Fruit fly (Drosophila melanogaster) whole organism: ENCODE results near the gene CG10467.

Source experiments
- CG8478 ChIP-seq: fragments of >200 bp; optimal IDR thresholded peaks from 2 replicates; lab custom pipeline; 2018; ENCODE audit warnings: inconsistent platforms
- Dll ChIP-seq: fragments of >200 bp; optimal IDR thresholded peaks from 2 replicates; lab custom pipeline; 2017
- EcR ChIP-seq, 2 experiments: fragments of >200 bp; optimal IDR thresholded peaks; 2 replicates each; lab custom pipeline; 2017; ENCODE audit warnings: missing biosample characterization in 2 of 2, missing genetic modification characterization in 2 of 2, missing genetic modification reagents in 2 of 2
- pan ChIP-seq: fragments of >200 bp; optimal IDR thresholded peaks from 2 replicates; lab custom pipeline; 2017
- psq ChIP-seq: fragments of >200 bp; optimal IDR thresholded peaks from 2 replicates; lab custom pipeline; 2017
- usp ChIP-seq: fragments of >200 bp; optimal IDR thresholded peaks from 2 replicates; lab custom pipeline; 2017; ENCODE audit warnings: missing biosample characterization, missing genetic modification characterization, mixed read lengths

Gene CG10467

dm6 chr3L:6132009-6132408, 37.5 kb upstream of the CG10467 start, which contains the start of gene Cpr65Au:
Gene Cpr65Au (minus strand): TSS chr3L:6132109.
- TF ChIP-seq pan (lab: Kevin White, UChicago) (no peak), CG8478 (lab: Kevin White, UChicago) (no peak), EcR (GFP tag; optimal IDR thresholded peaks at IDR 0.05; lab: Kevin White, UChicago) (no peak), psq (lab: Kevin White, UChicago) (no peak)

dm6 chr3L:6130944-6131343, 36.4 kb upstream of the CG10467 start, which contains the start of gene Lcp65Ag3:
Gene Lcp65Ag3 (minus strand): TSS chr3L:6130989.
- TF ChIP-seq psq (lab: Kevin White, UChicago): no peak
- TF ChIP-seq Dll: no peak
- no peak for TF ChIP-seq usp
- TF ChIP-seq pan (lab: Kevin White, UChicago): no peak
- TF ChIP-seq CG8478 (lab: Kevin White, UChicago): no peak
- no peak for TF ChIP-seq EcR (GFP tag; optimal IDR thresholded peaks at IDR 0.05; lab: Kevin White, UChicago)

- TF ChIP-seq pan (lab: Kevin White, UChicago) (no peak), psq (lab: Kevin White, UChicago) (no peak), EcR (GFP tag; optimal IDR thresholded peaks at IDR 0.05; lab: Kevin White, UChicago) (no peak), CG8478 (lab: Kevin White, UChicago) (no peak), usp (no peak), Dll (no peak)
Measured at dm6 chr3L:6129591-6129990, 35.0 kb upstream of the CG10467 start.

DNA sequence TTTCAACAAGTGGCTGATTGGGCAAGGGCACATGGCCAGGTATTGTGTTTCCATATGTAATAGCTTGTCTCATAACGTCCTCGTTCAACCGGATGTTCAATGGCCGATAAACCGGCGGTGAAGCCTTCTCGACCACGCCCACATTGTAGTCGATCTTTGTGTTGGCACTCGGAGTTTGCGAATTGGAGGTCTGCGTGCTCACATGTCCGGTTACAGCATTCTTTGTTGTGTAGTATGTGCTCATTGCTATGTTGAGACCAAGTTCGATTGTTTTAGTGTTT, 30.8 kb upstream of the CG10467 start:
- TF ChIP-seq CG8478 (lab: Kevin White, UChicago) (no peak), pan (lab: Kevin White, UChicago) (no peak), psq (lab: Kevin White, UChicago) (no peak), EcR (GFP tag; optimal IDR thresholded peaks at IDR 0.05; lab: Kevin White, UChicago) (no peak), Dll (no peak), usp (no peak)

- no peak for TF ChIP-seq Dll
- TF ChIP-seq usp: no peak
- no peak for TF ChIP-seq EcR (GFP tag; optimal IDR thresholded peaks at IDR 0.05; lab: Kevin White, UChicago)
- no peak for TF ChIP-seq psq (lab: Kevin White, UChicago)
- TF ChIP-seq CG8478 (lab: Kevin White, UChicago): no peak
- TF ChIP-seq pan (lab: Kevin White, UChicago): no peak
Measured at dm6 chr3L:6124616-6125408, 30.3 kb upstream of the CG10467 start.

dm6 chr3L:6116881-6117280, 22.3 kb upstream of the CG10467 start:
- TF ChIP-seq pan (lab: Kevin White, UChicago): no peak
- no peak for TF ChIP-seq Dll
- no peak for TF ChIP-seq EcR (GFP tag; optimal IDR thresholded peaks at IDR 0.05; lab: Kevin White, UChicago)

DNA sequence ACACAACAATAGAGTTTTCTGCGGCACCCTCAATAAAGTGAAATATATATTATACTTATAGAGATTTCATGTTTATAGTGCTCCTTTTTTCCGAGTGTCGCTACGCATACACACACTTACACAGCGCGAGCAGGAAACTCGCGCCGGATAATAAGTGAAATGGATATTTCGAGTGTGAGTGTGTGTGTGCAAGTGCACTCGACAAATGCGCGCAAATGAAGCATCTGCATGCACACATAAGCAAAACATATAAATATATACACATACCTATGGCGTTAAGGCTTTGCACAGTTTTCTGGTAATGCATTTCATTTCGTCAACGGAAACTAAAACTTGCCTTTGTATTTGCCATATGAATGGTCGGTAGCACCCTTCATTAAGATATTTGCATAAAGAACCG, 21.0 kb upstream of the CG10467 start:
- TF ChIP-seq Dll: no peak
- no peak for TF ChIP-seq CG8478 (lab: Kevin White, UChicago)
- TF ChIP-seq EcR (GFP tag; optimal IDR thresholded peaks at IDR 0.05; lab: Kevin White, UChicago): no peak
- TF ChIP-seq usp: no peak
- no peak for TF ChIP-seq pan (lab: Kevin White, UChicago)
- no peak for TF ChIP-seq psq (lab: Kevin White, UChicago)

dm6 chr3L:6111458-6111857, 16.9 kb upstream of the CG10467 start:
- TF ChIP-seq Dll (no peak), EcR (GFP tag; optimal IDR thresholded peaks at IDR 0.05; lab: Kevin White, UChicago) (no peak), pan (lab: Kevin White, UChicago) (no peak), CG8478 (lab: Kevin White, UChicago) (no peak), usp (no peak), psq (lab: Kevin White, UChicago) (no peak)

dm6 chr3L:6110673-6111449, 16.3 kb upstream of the CG10467 start:
- no peak for TF ChIP-seq psq (lab: Kevin White, UChicago)
- TF ChIP-seq CG8478 (lab: Kevin White, UChicago): no peak
- no peak for TF ChIP-seq Dll
- TF ChIP-seq pan (lab: Kevin White, UChicago): no peak
- TF ChIP-seq usp: no peak
- TF ChIP-seq EcR (GFP tag; optimal IDR thresholded peaks at IDR 0.05; lab: Kevin White, UChicago): no peak

dm6 chr3L:6108264-6109060, 13.9 kb upstream of the CG10467 start:
- TF ChIP-seq Dll: no peak
- TF ChIP-seq pan (lab: Kevin White, UChicago): no peak
- TF ChIP-seq usp: no peak
- no peak for TF ChIP-seq CG8478 (lab: Kevin White, UChicago)
- no peak for TF ChIP-seq EcR (GFP tag; optimal IDR thresholded peaks at IDR 0.05; lab: Kevin White, UChicago)
- no peak for TF ChIP-seq psq (lab: Kevin White, UChicago)

- TF ChIP-seq EcR (GFP tag; optimal IDR thresholded peaks at IDR 0.05; lab: Kevin White, UChicago): no peak
- TF ChIP-seq usp: no peak
- no peak for TF ChIP-seq CG8478 (lab: Kevin White, UChicago)
- TF ChIP-seq Dll: no peak
- no peak for TF ChIP-seq psq (lab: Kevin White, UChicago)
- no peak for TF ChIP-seq pan (lab: Kevin White, UChicago)
Measured at dm6 chr3L:6106717-6107116, 12.2 kb upstream of the CG10467 start.
